Fruit fly (Drosophila melanogaster): Measurements from ENCODE around the gene Uch-L5.

Gene Uch-L5

DNA sequence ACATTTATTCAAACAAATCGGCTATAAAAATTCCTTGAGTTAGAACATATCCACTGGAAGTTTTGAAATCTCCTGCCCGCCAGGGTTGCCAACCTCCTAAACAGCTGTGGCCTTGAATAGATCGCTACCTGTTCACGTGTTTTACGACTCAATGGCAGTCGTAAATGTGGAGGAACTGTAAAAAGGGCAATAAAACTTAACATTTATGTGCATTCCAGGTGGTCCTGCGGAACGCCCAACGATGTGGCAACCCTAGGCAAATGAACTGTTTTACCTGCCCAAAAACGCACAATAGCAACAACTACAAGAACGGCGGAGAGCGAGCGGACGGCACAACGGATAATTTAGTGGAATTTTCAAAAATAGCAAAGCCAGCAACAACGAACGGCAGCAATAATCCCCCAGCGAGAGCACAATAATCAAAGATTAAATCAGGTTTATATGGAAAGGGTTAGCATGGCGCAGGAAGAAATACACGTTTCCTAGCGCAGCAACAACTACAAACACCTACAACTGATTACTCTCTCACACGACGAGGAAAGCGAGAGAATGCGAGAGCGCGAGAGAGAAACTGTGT lies 15.0 kb downstream of the Uch-L5 start (continued):
- TF ChIP-seq shn (GFP tag; optimal IDR thresholded peaks at IDR 0.05) (peak; percentile 52), dati (GFP tag; IDR thresholded peaks at IDR 0.05) (no peak), CG11695 (GFP tag; IDR thresholded peaks at IDR 0.05) (peak; percentile 47; the same call in 2 of the 3 replicates), CG6254 (GFP tag; optimal IDR thresholded peaks at IDR 0.05) (no peak), ttk (GFP tag; IDR thresholded peaks at IDR 0.05) (0 out of 2 replicates have a peak, but pooled peaks have one; percentile 14), CG7745 (tag; optimal IDR thresholded peaks at IDR 0.05) (no peak), odd (GFP tag; optimal IDR thresholded peaks at IDR 0.05) (no peak), CG10565 (GFP tag; optimal IDR thresholded peaks at IDR 0.05) (no peak), kah (GFP tag; optimal IDR thresholded peaks at IDR 0.05) (peak; percentile 59), CG14710 (tag; optimal IDR thresholded peaks at IDR 0.05) (no peak), pros (GFP tag; optimal IDR thresholded peaks at IDR 0.05) (peak; percentile 73), h (optimal IDR thresholded peaks at IDR 0.05) (no peak), az2 (GFP tag; optimal IDR thresholded peaks at IDR 0.05) (no peak), CG12219 (GFP tag; optimal IDR thresholded peaks at IDR 0.05) (peak; percentile 18), Ets97D (GFP tag; optimal IDR thresholded peaks at IDR 0.05) (no peak), CG3847 (GFP tag; IDR thresholded peaks at IDR 0.05) (peak; percentile 28; the same call in 1 of the 2 replicates), CG13894 (tag; optimal IDR thresholded peaks at IDR 0.05) (no peak), lmd (GFP tag; IDR thresholded peaks at IDR 0.05) (peak; percentile 61), repo (GFP tag; optimal IDR thresholded peaks at IDR 0.05) (no peak), CG8388 (GFP tag; optimal IDR thresholded peaks at IDR 0.05) (no peak), tin (GFP tag; optimal IDR thresholded peaks at IDR 0.05) (no peak), insv (GFP tag; optimal IDR thresholded peaks at IDR 0.05) (no peak), Gug (GFP tag; IDR thresholded peaks at IDR 0.05) (peak; percentile 43; the same call in 1 of the 4 replicates), CG17802 (tag; optimal IDR thresholded peaks at IDR 0.05) (peak; percentile 10), Rfx (GFP tag; IDR thresholded peaks at IDR 0.05) (peak; percentile 61), CG31365 (tag; optimal IDR thresholded peaks at IDR 0.05) (no peak), CG13424 (tag; optimal IDR thresholded peaks at IDR 0.05) (no peak), CG31224 (GFP tag; IDR thresholded peaks at IDR 0.05) (no peak), CG15073 (GFP tag; optimal IDR thresholded peaks at IDR 0.05) (no peak), croc (GFP tag; conservative IDR thresholded peaks at IDR 0.05) (no peak), Mad (GFP tag; optimal IDR thresholded peaks at IDR 0.05) (no peak), ap (GFP tag; IDR thresholded peaks at IDR 0.05) (0 out of 2 replicates have a peak, but pooled peaks have one; percentile 20), Sin3A (optimal IDR thresholded peaks at IDR 0.05) (no peak), corto (GFP tag; optimal IDR thresholded peaks at IDR 0.05) (no peak), pho (GFP tag; optimal IDR thresholded peaks at IDR 0.05) (no peak), Dll (GFP tag; IDR thresholded peaks at IDR 0.05; ENCODE audit: partially characterized antibody) (no peak), CG8089 (GFP tag; optimal IDR thresholded peaks at IDR 0.05) (no peak), jumu (GFP tag; optimal IDR thresholded peaks at IDR 0.05) (peak; percentile 58), gem (tag; optimal IDR thresholded peaks at IDR 0.05) (peak; percentile 18), zen2 (GFP tag; IDR thresholded peaks at IDR 0.05; ENCODE audit: partially characterized antibody) (no peak), CG13624 (GFP tag; optimal IDR thresholded peaks at IDR 0.05) (no peak), maf-S (GFP tag; optimal IDR thresholded peaks at IDR 0.05) (no peak), PHDP (tag; optimal IDR thresholded peaks at IDR 0.05) (peak; percentile 2), kni (GFP tag; optimal IDR thresholded peaks at IDR 0.05) (peak; percentile 87), nmo (GFP tag; optimal IDR thresholded peaks at IDR 0.05) (no peak), Opbp (GFP tag; IDR thresholded peaks at IDR 0.05; ENCODE audit: partially characterized antibody) (0 out of 3 replicates have a peak, but pooled peaks have one; percentile 30), H15 (GFP tag; IDR thresholded peaks at IDR 0.05) (no peak), CG11504 (tag; optimal IDR thresholded peaks at IDR 0.05) (no peak), Dek (tag; optimal IDR thresholded peaks at IDR 0.05) (no peak), ab (GFP tag; optimal IDR thresholded peaks at IDR 0.05) (no peak), her (GFP tag; optimal IDR thresholded peaks at IDR 0.05) (no peak)
